Worm (Caenorhabditis elegans): Measurements from ENCODE around the gene R05A10.8.

Gene R05A10.8

DNA sequence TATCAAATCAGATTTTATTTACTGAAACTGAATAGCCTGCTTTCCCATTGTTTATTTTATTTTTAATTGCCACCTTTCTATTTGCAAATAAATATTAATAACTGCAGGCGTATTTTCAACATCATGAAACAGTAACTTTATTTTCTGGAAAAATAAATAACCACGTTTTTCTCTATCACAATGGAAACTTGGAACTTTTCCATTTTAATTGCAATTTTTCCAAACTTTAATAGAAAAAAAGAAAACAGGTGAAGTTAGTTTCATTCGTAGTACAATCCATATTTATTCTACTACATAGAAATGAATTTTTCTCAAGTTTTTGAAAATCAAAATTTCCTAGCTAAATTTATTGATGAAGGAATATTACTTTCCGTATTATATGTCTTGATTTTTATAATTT lies 28.9 kb downstream of the R05A10.8 start, which contains the start of gene srz-42:
Gene srz-42 (plus strand): TSS at position 301 of the 400 bp plus-strand sequence.
- TF ChIP-seq lsy-2 (tag; optimal IDR thresholded peaks at IDR 0.05) (no peak), elt-1 (tag; optimal IDR thresholded peaks at IDR 0.05) (no peak), ztf-4 (tag; optimal IDR thresholded peaks at IDR 0.05) (no peak), nhr-77 (tag; optimal IDR thresholded peaks at IDR 0.05) (no peak), fos-1 (tag; optimal IDR thresholded peaks at IDR 0.05) (no peak), skn-1 (tag; optimal IDR thresholded peaks at IDR 0.05) (no peak), alr-1 (tag; optimal IDR thresholded peaks at IDR 0.05) (no peak), unc-62 (GFP tag; optimal IDR thresholded peaks at IDR 0.05) (no peak), C34F6.9 (tag; optimal IDR thresholded peaks at IDR 0.05) (no peak), lin-39 (tag; optimal IDR thresholded peaks at IDR 0.05) (no peak), ceh-16 (tag; optimal IDR thresholded peaks at IDR 0.05) (no peak), unc-55 (GFP tag; optimal IDR thresholded peaks at IDR 0.05) (no peak)

DNA sequence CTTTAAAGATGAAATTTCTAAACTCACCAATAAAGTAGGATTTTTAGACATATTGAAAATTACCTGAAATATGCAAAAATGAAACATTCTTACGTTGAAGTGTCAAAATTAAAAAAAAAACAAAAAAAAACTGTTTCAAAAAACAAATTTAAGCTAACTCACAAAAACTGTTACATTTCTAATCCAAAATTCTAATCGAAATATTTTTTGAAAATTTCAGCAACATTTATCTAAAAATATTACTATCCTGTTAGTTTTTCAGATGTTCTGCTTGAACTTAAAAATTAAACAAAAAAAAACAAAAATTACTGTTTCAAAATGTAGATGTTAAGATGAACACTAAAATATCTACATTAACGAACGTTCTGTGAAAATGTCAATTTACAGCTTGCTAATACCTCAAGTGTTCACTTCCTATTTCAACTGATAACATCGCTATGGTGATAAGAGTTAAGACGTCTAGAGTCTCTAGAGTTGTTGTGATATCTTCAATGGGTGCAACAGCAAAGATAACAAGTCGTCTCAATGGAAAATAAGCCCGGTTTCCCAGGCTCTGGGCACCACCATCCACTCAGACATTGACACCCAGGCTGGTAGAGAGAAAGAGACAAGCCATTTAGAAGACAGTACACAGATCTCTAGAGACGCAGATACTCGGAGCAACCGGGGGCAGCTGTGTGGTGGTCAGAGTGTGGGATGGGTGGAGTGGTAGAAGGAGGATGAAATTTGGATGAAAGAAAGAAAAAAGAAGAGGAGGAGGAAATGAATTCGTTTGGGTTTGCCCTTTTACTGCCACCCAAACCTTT lies 30.0 kb downstream of the R05A10.8 start, which contains the start of gene H12I19.115:
Gene H12I19.115 (minus strand): TSS at position 51 of the 806 bp plus-strand sequence.
- TF ChIP-seq mbf-1 (tag; optimal IDR thresholded peaks at IDR 0.05) (no peak), F13H6.1 (tag; optimal IDR thresholded peaks at IDR 0.05) (no peak), nhr-129 (tag; optimal IDR thresholded peaks at IDR 0.05) (peak; percentile 83), C34F6.9 (tag; optimal IDR thresholded peaks at IDR 0.05) (peak; percentile 30), unc-55 (GFP tag; optimal IDR thresholded peaks at IDR 0.05) (peak; percentile 15)

- TF ChIP-seq aly-2 (tag; optimal IDR thresholded peaks at IDR 0.05): no peak
- no peak for TF ChIP-seq nhr-25 (tag; optimal IDR thresholded peaks at IDR 0.05)
- no peak for TF ChIP-seq nhr-6 (tag; optimal IDR thresholded peaks at IDR 0.05)
- no peak for TF ChIP-seq ztf-11 (tag; optimal IDR thresholded peaks at IDR 0.05)
- no peak for TF ChIP-seq sma-3 (GFP tag; optimal IDR thresholded peaks at IDR 0.05)
- no peak for TF ChIP-seq mdl-1 (tag; optimal IDR thresholded peaks at IDR 0.05)
- TF ChIP-seq nhr-10 (tag; optimal IDR thresholded peaks at IDR 0.05): no peak
- TF ChIP-seq alr-1 (tag; optimal IDR thresholded peaks at IDR 0.05): no peak
- no peak for TF ChIP-seq lsy-2 (tag; optimal IDR thresholded peaks at IDR 0.05)
- no peak for TF ChIP-seq nhr-237 (tag; optimal IDR thresholded peaks at IDR 0.05)
- TF ChIP-seq blmp-1 (tag; optimal IDR thresholded peaks at IDR 0.05; ENCODE audit: insufficient read depth): no peak
These were observed 34.0 kb downstream of the R05A10.8 start, which contains the start of gene nkcc-1 for ce11 chrIV:14123956-14124355. nkcc-1 (minus strand) TSS chrIV:14124056.

DNA sequence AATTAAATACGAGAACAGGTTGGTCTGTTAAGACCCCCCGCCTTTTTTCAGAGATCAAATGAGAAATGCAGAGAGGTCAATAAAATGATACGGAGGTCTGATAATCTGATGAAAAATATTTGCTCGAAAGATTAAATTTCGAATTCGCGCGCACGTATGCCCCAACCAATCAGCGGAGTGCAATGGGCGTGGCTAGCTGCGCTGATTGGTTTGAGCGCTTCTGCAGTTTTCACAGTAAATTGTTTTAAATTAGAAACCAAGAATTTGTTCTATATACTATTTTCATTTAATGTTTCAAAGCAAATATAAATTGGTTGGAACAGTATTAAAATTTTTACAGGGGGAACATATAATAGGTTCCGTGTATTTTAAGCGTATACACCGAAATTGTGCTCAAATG lies 38.7 kb downstream of the R05A10.8 start:
- TF ChIP-seq skn-1 (tag; optimal IDR thresholded peaks at IDR 0.05): no peak
- no peak for TF ChIP-seq lin-13 (GFP tag; optimal IDR thresholded peaks at IDR 0.05)

- no peak for TF ChIP-seq crh-2 (tag; optimal IDR thresholded peaks at IDR 0.05)
- no peak for TF ChIP-seq gmeb-1 (tag; optimal IDR thresholded peaks at IDR 0.05)
- TF ChIP-seq Y55F3AM.14 (GFP tag; optimal IDR thresholded peaks at IDR 0.05): no peak
- TF ChIP-seq lin-39 (tag; optimal IDR thresholded peaks at IDR 0.05): no peak
- no peak for TF ChIP-seq mbf-1 (tag; optimal IDR thresholded peaks at IDR 0.05)
- no peak for TF ChIP-seq aly-2 (tag; optimal IDR thresholded peaks at IDR 0.05)
- no peak for TF ChIP-seq ztf-1 (GFP tag; conservative IDR thresholded peaks at IDR 0.05)
- TF ChIP-seq sma-3 (GFP tag; optimal IDR thresholded peaks at IDR 0.05): no peak
- no peak for TF ChIP-seq ama-1 (optimal IDR thresholded peaks at IDR 0.05)
- no peak for TF ChIP-seq egl-27 (tag; optimal IDR thresholded peaks at IDR 0.05)
These were observed 42.4 kb downstream of the R05A10.8 start for ce11 chrIV:14115556-14115955.

DNA sequence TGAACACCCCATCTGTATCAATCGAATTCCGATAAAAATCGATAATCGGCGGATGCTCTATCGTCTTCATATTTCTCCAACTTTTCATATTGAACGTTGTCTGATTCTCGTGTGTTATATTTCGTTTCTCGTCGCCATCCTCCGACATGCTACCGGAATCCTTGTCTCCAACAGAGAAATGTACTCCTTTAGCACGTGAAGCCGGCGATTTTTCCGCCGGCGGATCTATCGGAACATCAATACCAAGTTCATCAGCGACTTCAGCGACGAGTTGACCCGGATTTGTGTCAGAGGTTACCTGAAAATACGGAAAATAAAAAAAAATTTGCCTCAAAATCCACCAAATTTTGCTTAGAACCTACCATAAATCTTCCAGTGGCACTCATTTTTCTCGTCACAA lies 42.9 kb downstream of the R05A10.8 start:
- no peak for TF ChIP-seq elt-1 (tag; optimal IDR thresholded peaks at IDR 0.05)
- no peak for TF ChIP-seq sma-9 (GFP tag; optimal IDR thresholded peaks at IDR 0.05)
- no peak for TF ChIP-seq sma-9 (tag; optimal IDR thresholded peaks at IDR 0.05)
- no peak for TF ChIP-seq nhr-10 (tag; optimal IDR thresholded peaks at IDR 0.05)
- no peak for TF ChIP-seq nhr-77 (tag; optimal IDR thresholded peaks at IDR 0.05)
- TF ChIP-seq snpc-4 (tag; optimal IDR thresholded peaks at IDR 0.05): no peak
- no peak for TF ChIP-seq ztf-1 (GFP tag; conservative IDR thresholded peaks at IDR 0.05)
- TF ChIP-seq crh-2 (tag; optimal IDR thresholded peaks at IDR 0.05): no peak
- TF ChIP-seq zag-1 (tag; optimal IDR thresholded peaks at IDR 0.05): no peak
- TF ChIP-seq ztf-11 (tag; optimal IDR thresholded peaks at IDR 0.05): no peak
- no peak for TF ChIP-seq nhr-25 (tag; optimal IDR thresholded peaks at IDR 0.05)
- TF ChIP-seq fos-1 (tag; optimal IDR thresholded peaks at IDR 0.05): no peak
- TF ChIP-seq C34F6.9 (tag; optimal IDR thresholded peaks at IDR 0.05): no peak
- no peak for TF ChIP-seq Y55F3AM.14 (GFP tag; optimal IDR thresholded peaks at IDR 0.05)
- no peak for TF ChIP-seq sma-3 (GFP tag; optimal IDR thresholded peaks at IDR 0.05)
- TF ChIP-seq ama-1 (optimal IDR thresholded peaks at IDR 0.05): no peak
- no peak for TF ChIP-seq sem-4 (tag; optimal IDR thresholded peaks at IDR 0.05)
- TF ChIP-seq nhr-12 (tag; optimal IDR thresholded peaks at IDR 0.05): no peak

Data from whole organism, L2 larva.